Worm (Caenorhabditis elegans) whole organism, L2 larva: Measurements from ENCODE around the gene ets-9.

ENCODE experiments used
- C34F6.9 ChIP-seq: fragments of 150-350 bp; optimal IDR thresholded peaks from 2 replicates; lab custom pipeline; 2014; ENCODE audit warnings: missing biosample characterization, missing genetic modification characterization
- Y55F3AM.14 ChIP-seq: fragments of 200-800 bp; sonication (Bioruptor generic); optimal IDR thresholded peaks from 2 replicates; lab custom pipeline; 2018; ENCODE audit warnings: mild to moderate bottlenecking, missing genetic modification characterization, missing compliant biosample characterization
- aly-2 ChIP-seq: fragments of 150-350 bp; optimal IDR thresholded peaks from 2 replicates; lab custom pipeline; 2014; ENCODE audit warnings: missing biosample characterization, missing genetic modification characterization
- blmp-1 ChIP-seq: sonication (generic microtip); optimal IDR thresholded peaks from 2 replicates; lab custom pipeline; 2017; ENCODE audit warnings: missing genetic modification characterization, mild to moderate bottlenecking, missing compliant biosample characterization, antibody characterized with exemption, moderate library complexity; ENCODE audit not compliant: insufficient read depth
- ceh-82 ChIP-seq: fragments of 150-350 bp; optimal IDR thresholded peaks from 2 replicates; lab custom pipeline; 2014; ENCODE audit warnings: missing biosample characterization, missing genetic modification characterization
- crh-2 ChIP-seq: sonication (generic microtip); optimal IDR thresholded peaks from 2 replicates; lab custom pipeline; 2017; ENCODE audit warnings: missing biosample characterization, missing genetic modification characterization
- dmd-4 ChIP-seq: sonication (generic microtip); optimal IDR thresholded peaks from 2 replicates; lab custom pipeline; 2017; ENCODE audit warnings: missing biosample characterization, missing genetic modification characterization
- egl-27 ChIP-seq: sonication (generic microtip); optimal IDR thresholded peaks from 3 replicates; lab custom pipeline; 2017; ENCODE audit warnings: missing biosample characterization, missing genetic modification reagents, missing genetic modification characterization
- elt-1 ChIP-seq: fragments of 150-350 bp; optimal IDR thresholded peaks from 2 replicates; lab custom pipeline; 2014; ENCODE audit warnings: missing biosample characterization, missing genetic modification characterization
- fos-1 ChIP-seq: fragments of 150-350 bp; optimal IDR thresholded peaks from 2 replicates; lab custom pipeline; 2014; ENCODE audit warnings: missing biosample characterization, missing genetic modification characterization
- gmeb-1 ChIP-seq: fragments of 150-350 bp; optimal IDR thresholded peaks from 2 replicates; lab custom pipeline; 2014; ENCODE audit warnings: missing biosample characterization, missing genetic modification characterization
- lin-11 ChIP-seq: fragments of 150-350 bp; sonication (generic microtip); optimal IDR thresholded peaks from 2 replicates; lab custom pipeline; 2014; ENCODE audit warnings: missing biosample characterization, missing genetic modification characterization, inconsistent platforms, mixed read lengths
- lin-13 ChIP-seq: fragments of 150-350 bp; optimal IDR thresholded peaks from 2 replicates; lab custom pipeline; 2014; ENCODE audit warnings: missing biosample characterization, missing genetic modification reagents, missing genetic modification characterization
- lin-39 ChIP-seq: fragments of 150-350 bp; optimal IDR thresholded peaks from 2 replicates; lab custom pipeline; 2014; ENCODE audit warnings: missing biosample characterization, missing genetic modification reagents, missing genetic modification characterization
- lsy-2 ChIP-seq, 2 experiments: fragments of 150-350 bp in 1 of 2; sonication (generic microtip) in 1 of 2; optimal IDR thresholded peaks; 2 replicates each; lab custom pipeline; 2014 to 2017; ENCODE audit warnings: missing biosample characterization in 2 of 2, missing genetic modification characterization in 2 of 2
- mab-5 ChIP-seq: fragments of 150-350 bp; optimal IDR thresholded peaks from 2 replicates; lab custom pipeline; 2014; ENCODE audit warnings: missing biosample characterization, missing genetic modification characterization
- mbf-1 ChIP-seq: sonication (generic microtip); optimal IDR thresholded peaks from 2 replicates; lab custom pipeline; 2017; ENCODE audit warnings: missing biosample characterization, missing genetic modification characterization
- mdl-1 ChIP-seq, 2 experiments: fragments of 150-350 bp in 1 of 2; sonication (generic microtip) in 1 of 2; optimal IDR thresholded peaks; 2 replicates each; lab custom pipeline; 2017; ENCODE audit warnings: missing biosample characterization in 2 of 2, missing genetic modification characterization in 2 of 2
- nhr-11 ChIP-seq: fragments of 150-350 bp; optimal IDR thresholded peaks from 2 replicates; lab custom pipeline; 2014; ENCODE audit warnings: missing biosample characterization, missing genetic modification characterization
- nhr-12 ChIP-seq: fragments of 150-350 bp; optimal IDR thresholded peaks from 2 replicates; lab custom pipeline; 2014; ENCODE audit warnings: missing biosample characterization, missing genetic modification characterization
- nhr-129 ChIP-seq: fragments of 150-350 bp; optimal IDR thresholded peaks from 2 replicates; lab custom pipeline; 2014; ENCODE audit warnings: missing biosample characterization, missing genetic modification characterization
- nhr-23 ChIP-seq: fragments of 150-350 bp; optimal IDR thresholded peaks from 2 replicates; lab custom pipeline; 2014; ENCODE audit warnings: missing biosample characterization, missing genetic modification reagents, missing genetic modification characterization
- nhr-237 ChIP-seq: fragments of 150-350 bp; optimal IDR thresholded peaks from 2 replicates; lab custom pipeline; 2014; ENCODE audit warnings: missing biosample characterization, missing genetic modification characterization
- nhr-25 ChIP-seq: fragments of 150-350 bp; sonication (generic microtip); optimal IDR thresholded peaks from 3 replicates; lab custom pipeline; 2014; ENCODE audit warnings: missing biosample characterization, missing genetic modification characterization
- nhr-6 ChIP-seq: fragments of 150-350 bp; optimal IDR thresholded peaks from 2 replicates; lab custom pipeline; 2014; ENCODE audit warnings: missing biosample characterization, missing genetic modification characterization
- sem-4 ChIP-seq: fragments of 150-350 bp; optimal IDR thresholded peaks from 2 replicates; lab custom pipeline; 2014; ENCODE audit warnings: missing biosample characterization, missing genetic modification reagents, missing genetic modification characterization
- skn-1 ChIP-seq: sonication (generic microtip); optimal IDR thresholded peaks from 2 replicates; lab custom pipeline; 2017; ENCODE audit warnings: missing biosample characterization, missing genetic modification characterization
- sma-9 ChIP-seq, 2 experiments: fragments of 150-350 bp in 1 of 2; sonication (generic microtip) in 1 of 2; optimal IDR thresholded peaks; 2 replicates each; lab custom pipeline; 2014 to 2016; ENCODE audit warnings: missing genetic modification characterization in 2 of 2, mild to moderate bottlenecking in 1 of 2, missing biosample characterization in 1 of 2, missing compliant biosample characterization in 1 of 2, missing genetic modification reagents in 1 of 2, moderate library complexity in 1 of 2
- snpc-4 ChIP-seq: fragments of 150-350 bp; optimal IDR thresholded peaks from 2 replicates; lab custom pipeline; 2014; ENCODE audit warnings: missing biosample characterization, missing genetic modification characterization
- unc-39 ChIP-seq: fragments of 150-350 bp; optimal IDR thresholded peaks from 2 replicates; lab custom pipeline; 2014; ENCODE audit warnings: missing biosample characterization, missing genetic modification characterization
- unc-55 ChIP-seq: fragments of 150-350 bp; sonication (generic microtip); optimal IDR thresholded peaks from 3 replicates; lab custom pipeline; 2014; ENCODE audit warnings: missing biosample characterization, missing genetic modification reagents, missing genetic modification characterization
- zag-1 ChIP-seq: fragments of 150-350 bp; optimal IDR thresholded peaks from 2 replicates; lab custom pipeline; 2014; ENCODE audit warnings: missing biosample characterization, missing genetic modification characterization
- ztf-11 ChIP-seq: sonication (generic microtip); optimal IDR thresholded peaks from 2 replicates; lab custom pipeline; 2017; ENCODE audit warnings: missing biosample characterization, missing genetic modification characterization
- ztf-4 ChIP-seq: fragments of 150-350 bp; optimal IDR thresholded peaks from 2 replicates; lab custom pipeline; 2014; ENCODE audit warnings: missing biosample characterization, missing genetic modification characterization

Gene ets-9

DNA sequence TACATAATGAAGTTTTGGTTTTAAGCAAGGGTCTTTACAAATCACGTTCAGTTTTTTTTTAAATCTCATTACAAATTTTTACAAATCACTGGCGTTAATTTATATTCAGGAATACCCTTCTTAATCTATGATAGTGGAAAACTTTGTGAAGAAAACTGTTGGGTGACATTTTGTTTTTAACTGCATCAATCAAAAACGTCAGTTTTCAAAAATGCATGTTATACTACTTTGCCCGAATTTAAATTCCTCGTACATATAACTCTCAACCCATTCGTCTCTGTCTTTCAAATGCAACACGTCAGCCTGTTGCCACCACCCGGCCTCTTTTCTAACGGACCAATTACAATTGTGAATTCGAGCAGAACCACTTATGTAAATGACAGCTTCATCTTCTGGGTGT lies 30.6 kb upstream of the ets-9 start, which contains the start of gene hlh-13:
hlh-13 (plus strand) TSS at position 301 of the 400 bp plus-strand sequence.
- TF ChIP-seq aly-2: no peak
- TF ChIP-seq lin-13 (GFP tag; lab: Kevin White, UChicago): no peak
- no peak for TF ChIP-seq lsy-2 (tag; optimal IDR thresholded peaks at IDR 0.05; lab: Kevin White, UChicago)
- TF ChIP-seq egl-27 (tag; lab: Kevin White, UChicago): no peak
- TF ChIP-seq nhr-6 (tag; lab: Kevin White, UChicago): no peak
- TF ChIP-seq lin-39 (tag; lab: Kevin White, UChicago): no peak
- TF ChIP-seq ztf-11 (tag; lab: Kevin White, UChicago): no peak
- no peak for TF ChIP-seq lin-11 (tag; lab: Kevin White, UChicago)
- TF ChIP-seq mab-5 (tag; lab: Kevin White, UChicago): no peak
- TF ChIP-seq mbf-1 (tag; lab: Kevin White, UChicago): no peak
- TF ChIP-seq snpc-4: no peak
- TF ChIP-seq nhr-25 (tag; lab: Kevin White, UChicago): no peak

DNA sequence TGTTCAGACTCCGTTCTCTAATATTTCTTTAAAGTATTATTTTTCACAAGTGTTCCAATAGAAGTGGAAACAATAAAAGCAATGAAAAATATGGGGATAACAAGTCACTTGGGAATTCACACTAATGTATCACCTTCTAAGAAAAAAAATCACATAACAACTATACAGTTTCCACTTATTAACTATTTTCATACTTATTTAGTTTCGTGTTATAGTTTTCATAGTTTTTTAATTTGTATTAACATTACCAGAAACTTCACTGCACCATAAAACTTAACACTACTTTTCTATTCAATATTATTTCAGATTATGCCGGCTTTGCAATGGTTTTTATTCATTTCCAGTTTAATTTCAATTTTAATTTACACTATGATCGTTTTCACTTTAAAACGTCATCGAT lies 27.5 kb upstream of the ets-9 start, which contains the start of gene srv-5:
srv-5 (plus strand) TSS at position 301 of the 400 bp plus-strand sequence.
- TF ChIP-seq ceh-82 (tag; lab: Kevin White, UChicago) (no peak), sma-9 (GFP tag; optimal IDR thresholded peaks at IDR 0.05; lab: Kevin White, UChicago) (no peak), sma-9 (tag; optimal IDR thresholded peaks at IDR 0.05; lab: Kevin White, UChicago) (no peak), sem-4 (tag; lab: Kevin White, UChicago) (no peak), unc-55 (GFP tag; lab: Kevin White, UChicago) (no peak), nhr-129 (tag; lab: Kevin White, UChicago) (no peak), mbf-1 (tag; lab: Kevin White, UChicago) (no peak), nhr-11 (tag; lab: Kevin White, UChicago) (no peak), egl-27 (tag; lab: Kevin White, UChicago) (no peak), Y55F3AM.14 (GFP tag; lab: Kevin White, UChicago) (no peak), lsy-2 (tag; optimal IDR thresholded peaks at IDR 0.05; lab: Kevin White, UChicago) (no peak), nhr-6 (tag; lab: Kevin White, UChicago) (no peak), unc-39 (no peak), snpc-4 (no peak), crh-2 (tag; lab: Kevin White, UChicago) (no peak)
- TF ChIP-seq, all 48 proteins: peak for 0

DNA sequence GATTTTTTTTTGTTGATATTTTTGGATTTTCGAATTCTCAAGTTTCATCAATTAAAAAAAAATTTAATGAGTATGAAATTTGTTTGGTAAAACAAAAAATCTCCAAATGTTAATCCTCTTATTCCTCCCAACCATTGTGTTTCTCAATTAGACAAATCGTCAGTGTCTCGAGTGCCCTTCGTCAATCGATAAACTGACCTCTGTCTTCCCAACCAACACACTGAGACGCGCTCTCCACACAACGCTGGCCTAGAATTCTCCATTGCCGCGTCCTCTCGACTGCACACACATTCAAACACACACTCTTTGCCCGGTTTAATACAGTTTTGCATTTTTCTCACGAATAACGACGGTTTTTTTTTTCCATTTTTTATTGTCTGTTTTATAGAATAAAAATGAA lies 24.7 kb upstream of the ets-9 start, which contains the start of gene taf-11.1:
taf-11.1 (plus strand) TSS at position 389 of the 400 bp plus-strand sequence.
- no peak for TF ChIP-seq zag-1 (tag; lab: Kevin White, UChicago)
- TF ChIP-seq fos-1 (tag; lab: Kevin White, UChicago): peak; percentile 27
- peak; percentile 50 for TF ChIP-seq nhr-129 (tag; lab: Kevin White, UChicago)
- peak; percentile 22 for TF ChIP-seq C34F6.9 (tag; lab: Kevin White, UChicago)
- TF ChIP-seq crh-2 (tag; lab: Kevin White, UChicago): peak; percentile 54
- TF ChIP-seq nhr-23 (tag; lab: Kevin White, UChicago): no peak
- TF ChIP-seq blmp-1: no peak
- peak in 1 of 2 experiments; percentile 50 for TF ChIP-seq lsy-2 (tag; optimal IDR thresholded peaks at IDR 0.05; lab: Kevin White, UChicago)
- peak; percentile 7 for TF ChIP-seq unc-55 (GFP tag; lab: Kevin White, UChicago)

DNA sequence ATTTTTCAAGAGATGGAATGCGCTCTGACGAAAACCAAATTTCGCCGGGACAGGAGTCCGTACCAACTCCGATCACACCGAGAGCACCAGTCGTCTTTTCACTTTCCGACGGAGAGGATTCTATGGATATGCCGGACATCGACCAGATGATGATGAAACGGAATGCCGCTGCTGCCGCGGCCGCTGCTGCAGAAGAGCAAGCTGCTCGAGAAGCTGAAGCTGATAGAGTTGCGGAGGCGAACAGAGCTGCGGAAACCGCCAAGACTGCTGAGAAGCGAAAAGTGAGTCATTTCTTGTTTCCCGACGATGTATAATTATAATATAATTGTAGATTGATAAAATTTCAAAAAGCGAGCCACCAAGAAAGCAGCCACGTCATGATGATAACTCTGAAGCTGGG lies 24.1 kb upstream of the ets-9 start:
- TF ChIP-seq nhr-12 (tag; lab: Kevin White, UChicago): no peak
- TF ChIP-seq dmd-4 (tag; lab: Kevin White, UChicago): no peak
- TF ChIP-seq nhr-23 (tag; lab: Kevin White, UChicago): no peak
- TF ChIP-seq lsy-2 (tag; optimal IDR thresholded peaks at IDR 0.05; lab: Kevin White, UChicago): no peak
- no peak for TF ChIP-seq skn-1 (tag; lab: Kevin White, UChicago)
- TF ChIP-seq nhr-237 (tag; lab: Kevin White, UChicago): no peak
- no peak for TF ChIP-seq elt-1 (tag; lab: Kevin White, UChicago)
- no peak for TF ChIP-seq ztf-4
- TF ChIP-seq nhr-129 (tag; lab: Kevin White, UChicago): no peak
- no peak for TF ChIP-seq mdl-1 (tag; optimal IDR thresholded peaks at IDR 0.05; lab: Kevin White, UChicago)
- no peak for TF ChIP-seq sem-4 (tag; lab: Kevin White, UChicago)
- no peak for TF ChIP-seq gmeb-1
